Fruit fly (Drosophila melanogaster) whole organism, embryonic: ENCODE measurements around the gene Rhp.

Experiments
- Awh ChIP-seq: fragments of 200-800 bp; sonication (Bioruptor generic); IDR thresholded peaks from 2 replicates; pipeline ENCODE4, ENCODE4 v1.3.6; 2022; ENCODE audit warnings: missing biosample characterization, missing genetic modification characterization
- B-H2 ChIP-seq: fragments of 200-800 bp; sonication (Bioruptor generic); optimal IDR thresholded peaks from 2 replicates; lab custom pipeline; 2018; ENCODE audit warnings: missing biosample characterization, mild to moderate bottlenecking, missing genetic modification characterization
- CG10209 ChIP-seq: fragments of 200-800 bp; sonication (Bioruptor generic); optimal IDR thresholded peaks from 3 replicates; lab custom pipeline; 2017; ENCODE audit warnings: missing biosample characterization, mild to moderate bottlenecking, missing genetic modification characterization, missing genetic modification reagents
- CG11504 ChIP-seq: fragments of 200-800 bp; sonication (Bioruptor generic); optimal IDR thresholded peaks from 3 replicates; lab custom pipeline; 2019; ENCODE audit warnings: missing biosample characterization, mild to moderate bottlenecking, missing genetic modification characterization, moderate library complexity
- CG12104 ChIP-seq: fragments of 200-800 bp; sonication (Bioruptor generic); optimal IDR thresholded peaks from 3 replicates; lab custom pipeline; 2016; ENCODE audit warnings: missing biosample characterization, missing genetic modification characterization
- CG1233 ChIP-seq: fragments of 200-800 bp; sonication (Bioruptor generic); optimal IDR thresholded peaks from 4 replicates; lab custom pipeline; 2018; ENCODE audit warnings: missing biosample characterization, mild to moderate bottlenecking, missing genetic modification characterization
- CG13624 ChIP-seq: fragments of 200-800 bp; sonication (Bioruptor generic); optimal IDR thresholded peaks from 2 replicates; lab custom pipeline; 2016; ENCODE audit warnings: missing biosample characterization, missing genetic modification characterization
- CG14860 ChIP-seq: fragments of 200-800 bp; sonication (Bioruptor generic); IDR thresholded peaks from 3 replicates; pipeline ENCODE4 v1.3.6; 2022; ENCODE audit warnings: missing biosample characterization, missing genetic modification characterization; ENCODE audit not compliant: partially characterized antibody
- CG15011 ChIP-seq: fragments of 200-800 bp; sonication (Bioruptor generic); optimal IDR thresholded peaks from 3 replicates; lab custom pipeline; 2018; ENCODE audit warnings: missing biosample characterization, mild to moderate bottlenecking, missing genetic modification characterization
- CG15073 ChIP-seq: fragments of 200-800 bp; sonication (Bioruptor generic); optimal IDR thresholded peaks from 2 replicates; lab custom pipeline; 2016; ENCODE audit warnings: missing biosample characterization, missing genetic modification characterization
- CG16815 ChIP-seq: fragments of 200-800 bp; sonication (Bioruptor generic); optimal IDR thresholded peaks from 3 replicates; lab custom pipeline; 2017; ENCODE audit warnings: missing biosample characterization, mild to moderate bottlenecking, missing genetic modification characterization
- CG17829 ChIP-seq: fragments of 200-800 bp; optimal IDR thresholded peaks from 2 replicates; lab custom pipeline; 2019; ENCODE audit warnings: missing biosample characterization, mild to moderate bottlenecking, missing genetic modification characterization, moderate library complexity
- CG18599 ChIP-seq: fragments of 200-800 bp; sonication (Bioruptor generic); optimal IDR thresholded peaks from 3 replicates; lab custom pipeline; 2017; ENCODE audit warnings: missing biosample characterization, missing genetic modification characterization, mild to moderate bottlenecking, moderate library complexity, missing genetic modification reagents
- CG32532 ChIP-seq: fragments of 200-800 bp; sonication (Bioruptor generic); IDR thresholded peaks from 2 replicates; pipeline ENCODE4 v1.3.6; 2022; ENCODE audit warnings: missing biosample characterization, missing genetic modification characterization
- CG34376 ChIP-seq: fragments of 200-800 bp; sonication (Bioruptor generic); optimal IDR thresholded peaks from 2 replicates; lab custom pipeline; 2018; ENCODE audit warnings: missing biosample characterization, mild to moderate bottlenecking, missing genetic modification characterization
- CG3847 ChIP-seq: fragments of 200-800 bp; sonication (Bioruptor generic); IDR thresholded peaks from 2 replicates; pipeline ENCODE4 v1.3.6; 2022; ENCODE audit warnings: missing biosample characterization, missing genetic modification characterization
- CG42726 ChIP-seq: fragments of 200-800 bp; sonication (Bioruptor generic); IDR thresholded peaks from 2 replicates; pipeline ENCODE4 v1.3.6; 2022; ENCODE audit warnings: missing biosample characterization, missing genetic modification characterization; ENCODE audit not compliant: partially characterized antibody
- CG4404 ChIP-seq: fragments of 200-800 bp; sonication (Bioruptor generic); IDR thresholded peaks from 2 replicates; pipeline ENCODE4 v1.3.6; 2022; ENCODE audit warnings: missing biosample characterization, missing genetic modification characterization
- CG5245 ChIP-seq: fragments of 200-800 bp; sonication (Bioruptor generic); optimal IDR thresholded peaks from 3 replicates; lab custom pipeline; 2016; ENCODE audit warnings: missing biosample characterization, missing genetic modification characterization
- CG5953 ChIP-seq: fragments of 200-800 bp; sonication (Bioruptor generic); IDR thresholded peaks from 2 replicates; pipeline ENCODE4 v1.3.6; 2022; ENCODE audit warnings: missing biosample characterization, missing genetic modification characterization
- CG7271 ChIP-seq: fragments of 200-800 bp; sonication (Bioruptor generic); optimal IDR thresholded peaks from 2 replicates; lab custom pipeline; 2018; ENCODE audit warnings: missing biosample characterization, mild to moderate bottlenecking, missing genetic modification characterization, moderate library complexity
- CG9215 ChIP-seq: fragments of 200-800 bp; sonication (Bioruptor generic); IDR thresholded peaks from 2 replicates; pipeline ENCODE4 v1.3.6; 2022; ENCODE audit warnings: missing biosample characterization, missing genetic modification characterization
- CG9437 ChIP-seq: fragments of 200-800 bp; sonication (Bioruptor generic); optimal IDR thresholded peaks from 2 replicates; lab custom pipeline; 2018; ENCODE audit warnings: missing biosample characterization, mild to moderate bottlenecking, missing genetic modification characterization
- Dad ChIP-seq: fragments of 200-800 bp; sonication (Bioruptor generic); optimal IDR thresholded peaks from 3 replicates; lab custom pipeline; 2016; ENCODE audit warnings: missing biosample characterization, missing genetic modification characterization
- Eip74EF ChIP-seq, 2 experiments: fragments of 200-800 bp in 1 of 2; fragments of >200 bp in 1 of 2; sonication (Bioruptor generic) in 1 of 2; optimal IDR thresholded peaks; 2 replicates each; lab custom pipeline; 2017 to 2019; ENCODE audit warnings: missing biosample characterization in 2 of 2, missing genetic modification characterization in 2 of 2, mild to moderate bottlenecking in 1 of 2, moderate library complexity in 1 of 2
- HHEX ChIP-seq: fragments of 200-800 bp; sonication (Bioruptor generic); optimal IDR thresholded peaks from 3 replicates; lab custom pipeline; 2017; ENCODE audit warnings: missing biosample characterization, mild to moderate bottlenecking, missing genetic modification characterization, missing genetic modification reagents
- HLHmδ ChIP-seq: fragments of 200-800 bp; sonication (Bioruptor generic); optimal IDR thresholded peaks from 2 replicates; lab custom pipeline; 2018; ENCODE audit warnings: missing biosample characterization, mild to moderate bottlenecking, missing genetic modification characterization, moderate library complexity
- Meics ChIP-seq: fragments of 200-800 bp; sonication (Bioruptor generic); optimal IDR thresholded peaks from 2 replicates; lab custom pipeline; 2017; ENCODE audit warnings: missing biosample characterization, mild to moderate bottlenecking, missing genetic modification characterization
- Opbp ChIP-seq: fragments of 200-800 bp; sonication (Bioruptor generic); IDR thresholded peaks from 3 replicates; pipeline ENCODE4 v1.3.6; 2022; ENCODE audit warnings: missing biosample characterization, missing genetic modification characterization; ENCODE audit not compliant: partially characterized antibody
- Rfx ChIP-seq: fragments of 200-800 bp; sonication (Bioruptor generic); IDR thresholded peaks from 2 replicates; pipeline ENCODE4 v1.3.6; 2022; ENCODE audit warnings: missing biosample characterization, missing genetic modification characterization
- Scr ChIP-seq: fragments of 200-800 bp; sonication (Bioruptor generic); IDR thresholded peaks from 2 replicates; pipeline ENCODE4 v1.3.6; 2022; ENCODE audit warnings: missing biosample characterization, missing genetic modification characterization; ENCODE audit not compliant: partially characterized antibody
- Six4 ChIP-seq: fragments of 200-800 bp; sonication (Bioruptor generic); optimal IDR thresholded peaks from 2 replicates; lab custom pipeline; 2016; ENCODE audit warnings: missing biosample characterization, missing genetic modification characterization
- abd-A ChIP-seq: fragments of 200-800 bp; sonication (Bioruptor generic); optimal IDR thresholded peaks from 3 replicates; lab custom pipeline; 2019; ENCODE audit warnings: missing biosample characterization, mild to moderate bottlenecking, missing genetic modification characterization, moderate library complexity
- da ChIP-seq: fragments of 200-800 bp; sonication (Bioruptor generic); optimal IDR thresholded peaks from 2 replicates; lab custom pipeline; 2016; ENCODE audit warnings: missing biosample characterization, missing genetic modification characterization
- dysf ChIP-seq: fragments of 200-800 bp; sonication (Bioruptor generic); IDR thresholded peaks from 3 replicates; pipeline ENCODE4 v1.3.6; 2022; ENCODE audit warnings: missing biosample characterization, missing genetic modification characterization
- gsb-n ChIP-seq: fragments of 200-800 bp; sonication (Bioruptor generic); optimal IDR thresholded peaks from 3 replicates; lab custom pipeline; 2018; ENCODE audit warnings: missing biosample characterization, mild to moderate bottlenecking, missing genetic modification characterization
- insv ChIP-seq, 2 experiments: fragments of 200-800 bp; sonication (Bioruptor generic); optimal IDR thresholded peaks; 3 replicates each; lab custom pipeline; 2016 to 2018; ENCODE audit warnings: missing biosample characterization in 2 of 2, missing genetic modification characterization in 2 of 2
- inv ChIP-seq: fragments of 200-800 bp; sonication (Bioruptor generic); IDR thresholded peaks from 2 replicates; pipeline ENCODE4 v1.3.6; 2022; ENCODE audit warnings: missing biosample characterization, missing genetic modification characterization; ENCODE audit not compliant: partially characterized antibody
- jigr1 ChIP-seq: fragments of 200-800 bp; sonication (Bioruptor generic); IDR thresholded peaks from 3 replicates; pipeline ENCODE4 v1.3.6; 2022; ENCODE audit warnings: missing biosample characterization, missing genetic modification characterization
- kni ChIP-seq: fragments of 200-800 bp; sonication (Bioruptor generic); optimal IDR thresholded peaks from 3 replicates; lab custom pipeline; 2017; ENCODE audit warnings: mild to moderate bottlenecking, missing biosample characterization, missing genetic modification reagents, missing genetic modification characterization
- knrl ChIP-seq: fragments of 200-800 bp; sonication (Bioruptor generic); IDR thresholded peaks from 3 replicates; pipeline ENCODE4 v1.3.6; 2022; ENCODE audit warnings: missing biosample characterization, missing genetic modification characterization; ENCODE audit not compliant: partially characterized antibody
- nerfin-2 ChIP-seq: fragments of 200-800 bp; sonication (Bioruptor generic); IDR thresholded peaks from 2 replicates; pipeline ENCODE4 v1.3.6; 2022; ENCODE audit warnings: missing biosample characterization, missing genetic modification characterization; ENCODE audit not compliant: partially characterized antibody
- pnt ChIP-seq: fragments of 200-800 bp; sonication (Bioruptor generic); optimal IDR thresholded peaks from 3 replicates; lab custom pipeline; 2016; ENCODE audit warnings: missing biosample characterization, missing genetic modification characterization
- slou ChIP-seq: fragments of 200-800 bp; sonication (Bioruptor generic); optimal IDR thresholded peaks from 3 replicates; lab custom pipeline; 2016; ENCODE audit warnings: missing biosample characterization, missing genetic modification characterization
- sna ChIP-seq: fragments of 200-800 bp; sonication (Bioruptor generic); IDR thresholded peaks from 2 replicates; pipeline ENCODE4 v1.3.6; 2022; ENCODE audit warnings: missing biosample characterization, missing genetic modification characterization; ENCODE audit not compliant: partially characterized antibody
- vnd ChIP-seq: fragments of 200-800 bp; sonication (Bioruptor generic); IDR thresholded peaks from 3 replicates; pipeline ENCODE4 v1.3.6; 2022; ENCODE audit warnings: missing biosample characterization, missing genetic modification characterization; ENCODE audit not compliant: partially characterized antibody
- vvl ChIP-seq: fragments of 200-800 bp; sonication (Bioruptor generic); IDR thresholded peaks from 2 replicates; pipeline ENCODE4 v1.3.6; 2022; ENCODE audit warnings: missing biosample characterization, missing genetic modification characterization
- yki ChIP-seq: fragments of >200 bp; optimal IDR thresholded peaks from 3 replicates; lab custom pipeline; 2018
- z ChIP-seq: fragments of 200-800 bp; sonication (Bioruptor generic); IDR thresholded peaks from 3 replicates; pipeline ENCODE4 v1.3.6; 2022; ENCODE audit warnings: missing biosample characterization, missing genetic modification characterization
- zfh1 ChIP-seq: fragments of 200-800 bp; sonication (Bioruptor generic); IDR thresholded peaks from 3 replicates; pipeline ENCODE4 v1.3.6; 2022; ENCODE audit warnings: missing biosample characterization, missing genetic modification characterization

The Rhp gene

DNA sequence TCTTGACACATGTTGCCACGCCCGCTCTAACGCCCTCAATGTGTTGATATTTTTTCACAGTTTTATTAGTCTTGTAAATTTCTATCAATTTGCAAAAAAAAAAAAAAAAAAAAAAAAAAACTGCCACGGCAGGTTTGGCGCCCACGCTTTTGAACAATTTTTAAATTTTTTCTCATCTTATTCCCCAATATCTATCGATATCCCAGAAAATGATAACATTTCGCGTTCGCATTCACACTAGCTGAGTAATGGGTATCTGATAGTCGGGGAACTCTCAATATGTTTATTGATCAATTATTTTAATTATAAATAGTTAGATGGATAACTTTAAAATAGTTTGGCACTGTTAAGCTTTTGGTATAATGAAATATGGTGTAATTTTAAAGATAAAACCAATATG lies 52.6 kb downstream of the Rhp start (continued):
- TF ChIP-seq z (GFP tag; lab: Robert Waterston, UW) (no peak), pnt (GFP tag; lab: Kevin White, UChicago) (no peak), Opbp (GFP tag; lab: Robert Waterston, UW) (peak; percentile 96; the same call in 2 of the 3 replicates), B-H2 (GFP tag; lab: Kevin White, UChicago) (no peak), CG13624 (GFP tag; lab: Kevin White, UChicago) (no peak), knrl (GFP tag; lab: Robert Waterston, UW) (peak; percentile 64; the same call in 2 of the 3 replicates), Meics (GFP tag; lab: Kevin White, UChicago) (no peak), inv (peak; percentile 82), HHEX (GFP tag; lab: Kevin White, UChicago) (no peak), insv (GFP tag; optimal IDR thresholded peaks at IDR 0.05; lab: Kevin White, UChicago) (no peak), sna (GFP tag; lab: Robert Waterston, UW) (peak; percentile 73), CG7271 (no peak), gsb-n (tag; lab: Kevin White, UChicago) (no peak), yki (lab: Kevin White, UChicago) (no peak), Awh (GFP tag; lab: Robert Waterston, UW) (no peak), CG18599 (GFP tag; lab: Kevin White, UChicago) (no peak), CG12104 (GFP tag; lab: Kevin White, UChicago) (no peak), CG34376 (GFP tag; lab: Kevin White, UChicago) (no peak), CG5953 (GFP tag; lab: Robert Waterston, UW) (no peak), CG17829 (tag; lab: Kevin White, UChicago) (no peak), CG15073 (no peak), kni (no peak), abd-A (tag; lab: Kevin White, UChicago) (no peak), CG42726 (GFP tag; lab: Robert Waterston, UW) (peak; percentile 24; the same call in 1 of the 2 replicates), zfh1 (GFP tag; lab: Robert Waterston, UW) (no peak), da (no peak), Six4 (GFP tag; lab: Kevin White, UChicago) (no peak), HLHmδ (GFP tag; lab: Kevin White, UChicago) (no peak), CG9437 (GFP tag; lab: Kevin White, UChicago) (no peak), Eip74EF (GFP tag; optimal IDR thresholded peaks at IDR 0.05; lab: Kevin White, UChicago) (no peak), vvl (no peak), CG16815 (GFP tag; lab: Kevin White, UChicago) (no peak), Rfx (GFP tag; lab: Robert Waterston, UW) (no peak), slou (GFP tag; lab: Kevin White, UChicago) (no peak), CG14860 (GFP tag; lab: Robert Waterston, UW) (peak; percentile 98), CG9215 (GFP tag; lab: Robert Waterston, UW) (no peak), CG3847 (GFP tag; lab: Robert Waterston, UW) (no peak), Scr (GFP tag; lab: Robert Waterston, UW) (peak; percentile 76), vnd (GFP tag; lab: Robert Waterston, UW) (peak; percentile 94), CG11504 (no peak), CG15011 (GFP tag; lab: Kevin White, UChicago) (no peak), jigr1 (GFP tag; lab: Robert Waterston, UW) (no peak), CG4404 (no peak), CG5245 (no peak), nerfin-2 (peak; percentile 96), CG1233 (GFP tag; lab: Kevin White, UChicago) (no peak), Dad (GFP tag; lab: Kevin White, UChicago) (no peak), CG32532 (GFP tag; lab: Robert Waterston, UW) (no peak), CG10209 (GFP tag; lab: Kevin White, UChicago) (no peak), dysf (GFP tag; lab: Robert Waterston, UW) (no peak)
